Worm (Caenorhabditis elegans): Measurements from ENCODE around the gene F09A5.3.

- TF ChIP-seq hlh-26 (GFP tag; conservative IDR thresholded peaks at IDR 0.05) (no peak), F49E8.2 (tag; optimal IDR thresholded peaks at IDR 0.05; ENCODE audit: insufficient read depth) (no peak), nfya-1 (tag; optimal IDR thresholded peaks at IDR 0.05; ENCODE audit: borderline replicate concordance, insufficient read depth) (no peak), unc-62 (GFP tag; optimal IDR thresholded peaks at IDR 0.05) (no peak), ceh-40 (GFP tag; IDR thresholded peaks at IDR 0.05) (no peak), sea-2 (GFP tag; IDR thresholded peaks at IDR 0.05) (no peak)
Observed at ce11 chrX:13122191-13122590, 19.2 kb upstream of the F09A5.3 start, which contains the start of gene snx-17.
